Fruit fly (Drosophila melanogaster) whole organism, embryonic: ENCODE data around the gene Lsd-1.

Experiments
- Abd-B ChIP-seq: fragments of 200-800 bp; sonication (Bioruptor generic); optimal IDR thresholded peaks from 2 replicates; lab custom pipeline; 2018; ENCODE audit warnings: missing biosample characterization, mild to moderate bottlenecking, missing genetic modification characterization, moderate library complexity
- Atf6 ChIP-seq: fragments of 200-800 bp; sonication (Bioruptor generic); IDR thresholded peaks from 2 replicates; pipeline ENCODE4 v1.3.6; 2022; ENCODE audit warnings: missing biosample characterization, missing genetic modification characterization
- CG10267 ChIP-seq: fragments of 200-800 bp; sonication (Bioruptor generic); optimal IDR thresholded peaks from 2 replicates; lab custom pipeline; 2018; ENCODE audit warnings: missing biosample characterization, mild to moderate bottlenecking, missing genetic modification characterization, moderate library complexity
- CG10274 ChIP-seq: fragments of 200-800 bp; sonication (Bioruptor generic); optimal IDR thresholded peaks from 3 replicates; lab custom pipeline; 2017; ENCODE audit warnings: missing biosample characterization, mild to moderate bottlenecking, missing genetic modification characterization
- CG10543 ChIP-seq: fragments of 200-800 bp; sonication (Bioruptor generic); optimal IDR thresholded peaks from 3 replicates; lab custom pipeline; 2017; ENCODE audit warnings: missing biosample characterization, mild to moderate bottlenecking, missing genetic modification characterization, moderate library complexity
- CG11696 ChIP-seq: fragments of 200-800 bp; sonication (Bioruptor generic); IDR thresholded peaks from 2 replicates; pipeline ENCODE4 v1.3.6; 2022; ENCODE audit warnings: missing biosample characterization, missing genetic modification characterization
- CG12744 ChIP-seq: fragments of 200-800 bp; sonication (Bioruptor generic); optimal IDR thresholded peaks from 2 replicates; lab custom pipeline; 2016; ENCODE audit warnings: missing biosample characterization, missing genetic modification characterization
- CG12769 ChIP-seq: fragments of 200-800 bp; sonication (Bioruptor generic); optimal IDR thresholded peaks from 2 replicates; lab custom pipeline; 2019; ENCODE audit warnings: missing biosample characterization, mild to moderate bottlenecking, missing genetic modification characterization, moderate library complexity
- CG13894 ChIP-seq: fragments of 200-800 bp; sonication (Bioruptor generic); optimal IDR thresholded peaks from 3 replicates; lab custom pipeline; 2018; ENCODE audit warnings: missing biosample characterization, mild to moderate bottlenecking, missing genetic modification characterization, moderate library complexity
- CG16863 ChIP-seq: fragments of 200-800 bp; sonication (Bioruptor generic); optimal IDR thresholded peaks from 3 replicates; lab custom pipeline; 2016; ENCODE audit warnings: missing biosample characterization, missing genetic modification characterization
- CG18476 ChIP-seq: fragments of 200-800 bp; sonication (Bioruptor generic); optimal IDR thresholded peaks from 2 replicates; lab custom pipeline; 2016; ENCODE audit warnings: missing biosample characterization, mild to moderate bottlenecking, missing genetic modification characterization
- CG2199 ChIP-seq: fragments of 200-800 bp; sonication (Bioruptor generic); IDR thresholded peaks from 3 replicates; pipeline ENCODE4 v1.3.6; 2022; ENCODE audit warnings: missing biosample characterization, missing genetic modification characterization
- CG2678 ChIP-seq: fragments of 200-800 bp; sonication (Bioruptor generic); optimal IDR thresholded peaks from 3 replicates; lab custom pipeline; 2019; ENCODE audit warnings: missing biosample characterization, mild to moderate bottlenecking, missing genetic modification characterization, moderate library complexity
- CG33557 ChIP-seq: fragments of 200-800 bp; sonication (Bioruptor generic); optimal IDR thresholded peaks from 2 replicates; lab custom pipeline; 2019; ENCODE audit warnings: missing biosample characterization, mild to moderate bottlenecking, missing genetic modification characterization, moderate library complexity
- CG3847 ChIP-seq: fragments of 200-800 bp; sonication (Bioruptor generic); IDR thresholded peaks from 2 replicates; pipeline ENCODE4 v1.3.6; 2022; ENCODE audit warnings: missing biosample characterization, missing genetic modification characterization
- CG4282 ChIP-seq: fragments of 200-800 bp; sonication (Bioruptor generic); optimal IDR thresholded peaks from 2 replicates; lab custom pipeline; 2016; ENCODE audit warnings: missing biosample characterization, missing genetic modification characterization
- CG4360 ChIP-seq: fragments of 200-800 bp; sonication (Bioruptor generic); IDR thresholded peaks from 2 replicates; pipeline ENCODE4 v1.3.6; 2022; ENCODE audit warnings: missing biosample characterization, missing genetic modification characterization
- CG6813 ChIP-seq: fragments of 200-800 bp; sonication (Bioruptor generic); optimal IDR thresholded peaks from 2 replicates; lab custom pipeline; 2017; ENCODE audit warnings: missing biosample characterization, missing genetic modification characterization, mild to moderate bottlenecking, moderate library complexity, missing genetic modification reagents
- CG7745 ChIP-seq: fragments of 200-800 bp; sonication (Bioruptor generic); optimal IDR thresholded peaks from 2 replicates; lab custom pipeline; 2018; ENCODE audit warnings: missing biosample characterization, mild to moderate bottlenecking, missing genetic modification characterization, moderate library complexity
- CG9876 ChIP-seq: fragments of 200-800 bp; sonication (Bioruptor generic); optimal IDR thresholded peaks from 2 replicates; lab custom pipeline; 2016; ENCODE audit warnings: missing biosample characterization, missing genetic modification characterization
- D19A ChIP-seq: fragments of 200-800 bp; optimal IDR thresholded peaks from 3 replicates; lab custom pipeline; 2019; ENCODE audit warnings: missing biosample characterization, mild to moderate bottlenecking, missing genetic modification characterization, moderate library complexity
- Deaf1 ChIP-seq: fragments of 200-800 bp; optimal IDR thresholded peaks from 3 replicates; lab custom pipeline; 2019; ENCODE audit warnings: missing biosample characterization, mild to moderate bottlenecking, missing genetic modification characterization, moderate library complexity
- Dek ChIP-seq: fragments of 200-800 bp; sonication (Bioruptor generic); optimal IDR thresholded peaks from 3 replicates; lab custom pipeline; 2019; ENCODE audit warnings: missing biosample characterization, mild to moderate bottlenecking, missing genetic modification characterization, moderate library complexity
- Eip74EF ChIP-seq, 2 experiments: fragments of 200-800 bp in 1 of 2; fragments of >200 bp in 1 of 2; sonication (Bioruptor generic) in 1 of 2; optimal IDR thresholded peaks; 2 replicates each; lab custom pipeline; 2017 to 2019; ENCODE audit warnings: missing biosample characterization in 2 of 2, missing genetic modification characterization in 2 of 2, mild to moderate bottlenecking in 1 of 2, moderate library complexity in 1 of 2
- H15 ChIP-seq: fragments of 200-800 bp; sonication (Bioruptor generic); IDR thresholded peaks from 3 replicates; pipeline ENCODE4 v1.3.6; 2022; ENCODE audit warnings: missing biosample characterization, missing genetic modification characterization
- MESR4 ChIP-seq: fragments of 200-800 bp; sonication (Bioruptor generic); optimal IDR thresholded peaks from 2 replicates; lab custom pipeline; 2018; ENCODE audit warnings: missing biosample characterization, mild to moderate bottlenecking, missing genetic modification characterization, moderate library complexity
- Max ChIP-seq: fragments of 200-800 bp; sonication (Bioruptor generic); optimal IDR thresholded peaks from 2 replicates; lab custom pipeline; 2016; ENCODE audit warnings: missing biosample characterization, mild to moderate bottlenecking, missing genetic modification characterization
- Med ChIP-seq: fragments of 200-800 bp; sonication (Bioruptor generic); peaks from one replicate; lab custom pipeline; 2016; ENCODE audit warnings: missing biosample characterization, missing genetic modification characterization, mild to moderate bottlenecking, inconsistent platforms, moderate library complexity
- NC2β ChIP-seq: fragments of 200-800 bp; sonication (Bioruptor generic); optimal IDR thresholded peaks from 2 replicates; lab custom pipeline; 2016; ENCODE audit warnings: missing biosample characterization, missing genetic modification characterization
- Pdp1 ChIP-seq, 2 experiments: fragments of 200-800 bp; sonication (Bioruptor generic); optimal IDR thresholded peaks; 3 replicates each; lab custom pipeline; 2016; ENCODE audit warnings: missing biosample characterization in 2 of 2, missing genetic modification characterization in 2 of 2, mild to moderate bottlenecking in 1 of 2, moderate library complexity in 1 of 2
- Rfx ChIP-seq: fragments of 200-800 bp; sonication (Bioruptor generic); IDR thresholded peaks from 2 replicates; pipeline ENCODE4 v1.3.6; 2022; ENCODE audit warnings: missing biosample characterization, missing genetic modification characterization
- ab ChIP-seq: fragments of 200-800 bp; sonication (Bioruptor generic); optimal IDR thresholded peaks from 2 replicates; lab custom pipeline; 2016; ENCODE audit warnings: missing biosample characterization, missing genetic modification characterization
- aop ChIP-seq: fragments of 200-800 bp; sonication (Bioruptor generic); IDR thresholded peaks from 2 replicates; pipeline ENCODE4 v1.3.6; 2022; ENCODE audit warnings: missing biosample characterization, missing genetic modification characterization
- bigmax ChIP-seq: fragments of 200-800 bp; sonication (Bioruptor generic); optimal IDR thresholded peaks from 2 replicates; lab custom pipeline; 2018; ENCODE audit warnings: missing biosample characterization, mild to moderate bottlenecking, missing genetic modification characterization
- cato ChIP-seq: fragments of 200-800 bp; sonication (Bioruptor generic); optimal IDR thresholded peaks from 2 replicates; lab custom pipeline; 2016; ENCODE audit warnings: missing biosample characterization, missing genetic modification characterization, borderline replicate concordance
- ci ChIP-seq: fragments of 200-800 bp; sonication (Bioruptor generic); IDR thresholded peaks from 3 replicates; pipeline ENCODE4 v1.3.6; 2022; ENCODE audit warnings: missing biosample characterization, missing genetic modification characterization
- dati ChIP-seq: fragments of 200-800 bp; sonication (Bioruptor generic); IDR thresholded peaks from 2 replicates; pipeline ENCODE4 v1.3.6; 2022; ENCODE audit warnings: missing biosample characterization, missing genetic modification characterization
- gcm ChIP-seq: fragments of 200-800 bp; sonication (Bioruptor generic); optimal IDR thresholded peaks from 2 replicates; lab custom pipeline; 2019; ENCODE audit warnings: missing biosample characterization, mild to moderate bottlenecking, missing genetic modification characterization, moderate library complexity
- gt ChIP-seq: fragments of 200-800 bp; sonication (Bioruptor generic); IDR thresholded peaks from 2 replicates; pipeline ENCODE4 v1.3.6; 2022; ENCODE audit warnings: missing biosample characterization, missing genetic modification characterization
- inv ChIP-seq: fragments of 200-800 bp; sonication (Bioruptor generic); IDR thresholded peaks from 2 replicates; pipeline ENCODE4 v1.3.6; 2022; ENCODE audit warnings: missing biosample characterization, missing genetic modification characterization; ENCODE audit not compliant: partially characterized antibody
- kni ChIP-seq: fragments of 200-800 bp; sonication (Bioruptor generic); optimal IDR thresholded peaks from 3 replicates; lab custom pipeline; 2017; ENCODE audit warnings: mild to moderate bottlenecking, missing biosample characterization, missing genetic modification reagents, missing genetic modification characterization
- onecut ChIP-seq: fragments of 200-800 bp; sonication (Bioruptor generic); IDR thresholded peaks from 2 replicates; pipeline ENCODE4 v1.3.6; 2022; ENCODE audit warnings: missing biosample characterization, missing genetic modification characterization
- org-1 ChIP-seq: fragments of 200-800 bp; sonication (Bioruptor generic); optimal IDR thresholded peaks from 2 replicates; lab custom pipeline; 2017; ENCODE audit warnings: missing biosample characterization, missing genetic modification characterization
- phol ChIP-seq: fragments of 200-800 bp; sonication (Bioruptor generic); optimal IDR thresholded peaks from 3 replicates; lab custom pipeline; 2018; ENCODE audit warnings: missing biosample characterization, mild to moderate bottlenecking, missing genetic modification characterization, moderate library complexity
- pzg ChIP-seq: fragments of 200-800 bp; sonication (Bioruptor generic); optimal IDR thresholded peaks from 3 replicates; lab custom pipeline; 2018; ENCODE audit warnings: missing biosample characterization, mild to moderate bottlenecking, missing genetic modification characterization, moderate library complexity
- salm ChIP-seq: fragments of 200-800 bp; sonication (Bioruptor generic); optimal IDR thresholded peaks from 2 replicates; lab custom pipeline; 2018; ENCODE audit warnings: missing biosample characterization, mild to moderate bottlenecking, missing genetic modification characterization
- seq ChIP-seq: fragments of 200-800 bp; sonication (Bioruptor generic); IDR thresholded peaks from 2 replicates; pipeline ENCODE4 v1.3.6; 2022; ENCODE audit warnings: missing biosample characterization, missing genetic modification characterization
- vfl ChIP-seq: fragments of 200-800 bp; sonication (Bioruptor generic); optimal IDR thresholded peaks from 2 replicates; lab custom pipeline; 2016; ENCODE audit warnings: missing biosample characterization, missing genetic modification characterization
- wdn ChIP-seq: fragments of 200-800 bp; sonication (Bioruptor generic); IDR thresholded peaks from 2 replicates; pipeline ENCODE4 v1.3.6; 2022; ENCODE audit warnings: missing biosample characterization, missing genetic modification characterization
- wor ChIP-seq: fragments of 200-800 bp; sonication (Bioruptor generic); IDR thresholded peaks from 2 replicates; pipeline ENCODE4 v1.3.6; 2022; ENCODE audit warnings: missing biosample characterization, missing genetic modification characterization

The Lsd-1 gene

dm6 chr3R:23788406-23789021 lies 24.9 kb downstream of the Lsd-1 start (continued):
- TF ChIP-seq bigmax (GFP tag; lab: Kevin White, UChicago) (no peak), Eip74EF (GFP tag; optimal IDR thresholded peaks at IDR 0.05; lab: Kevin White, UChicago) (no peak), H15 (no peak), dati (GFP tag; lab: Robert Waterston, UW) (0 out of 2 replicates have a peak, but pooled peaks have one; percentile 25), CG9876 (GFP tag; lab: Kevin White, UChicago) (no peak), Max (no peak), phol (tag; lab: Kevin White, UChicago) (peak; percentile 19), ab (GFP tag; lab: Kevin White, UChicago) (no peak), wdn (peak; percentile 34; the same call in 1 of the 2 replicates), gt (GFP tag; lab: Robert Waterston, UW) (no peak), gcm (no peak), NC2β (GFP tag; lab: Kevin White, UChicago) (no peak), D19A (tag; lab: Kevin White, UChicago) (no peak), Dek (tag; lab: Kevin White, UChicago) (no peak), CG18476 (GFP tag; lab: Kevin White, UChicago) (no peak), CG3847 (GFP tag; lab: Robert Waterston, UW) (no peak), CG13894 (tag; lab: Kevin White, UChicago) (no peak), CG10274 (GFP tag; lab: Kevin White, UChicago) (no peak), wor (GFP tag; lab: Robert Waterston, UW) (no peak), CG10267 (tag; lab: Kevin White, UChicago) (no peak), vfl (no peak), Pdp1 (GFP tag; optimal IDR thresholded peaks at IDR 0.05; lab: Kevin White, UChicago) (peak in 1 of 2 experiments; percentile 20), CG16863 (GFP tag; lab: Kevin White, UChicago) (no peak), CG12769 (tag; lab: Kevin White, UChicago) (peak; percentile 55), CG10543 (GFP tag; lab: Kevin White, UChicago) (no peak), CG11696 (GFP tag; lab: Robert Waterston, UW) (peak; percentile 79), Med (GFP tag; lab: Kevin White, UChicago) (peak; percentile 83), salm (tag; lab: Kevin White, UChicago) (no peak), seq (GFP tag; lab: Robert Waterston, UW) (no peak), cato (no peak), Abd-B (GFP tag; lab: Kevin White, UChicago) (no peak), CG4360 (no peak), CG2199 (GFP tag; lab: Robert Waterston, UW) (no peak), CG2678 (tag; lab: Kevin White, UChicago) (peak; percentile 29), Atf6 (peak; percentile 61), MESR4 (GFP tag; lab: Kevin White, UChicago) (no peak), aop (GFP tag; lab: Robert Waterston, UW) (no peak), Rfx (no peak), pzg (no peak), CG6813 (GFP tag; lab: Kevin White, UChicago) (no peak), ci (GFP tag; lab: Robert Waterston, UW) (no peak), CG33557 (GFP tag; lab: Kevin White, UChicago) (no peak), org-1 (GFP tag; lab: Kevin White, UChicago) (no peak), CG4282 (no peak), Deaf1 (tag; lab: Kevin White, UChicago) (no peak), kni (GFP tag; lab: Kevin White, UChicago) (no peak), onecut (GFP tag; lab: Robert Waterston, UW) (no peak), inv (GFP tag; lab: Robert Waterston, UW) (no peak), CG12744 (GFP tag; lab: Kevin White, UChicago) (no peak), CG7745 (tag; lab: Kevin White, UChicago) (no peak)
